Fruit fly (Drosophila melanogaster) whole organism: Measurements from ENCODE around the gene AP-2sigma.

Source experiments
- Dll ChIP-seq: fragments of >200 bp; optimal IDR thresholded peaks from 2 replicates; lab custom pipeline; 2017
- EcR ChIP-seq, 2 experiments: fragments of >200 bp; optimal IDR thresholded peaks; 2 replicates each; lab custom pipeline; 2017; ENCODE audit warnings: missing biosample characterization in 2 of 2, missing genetic modification characterization in 2 of 2, missing genetic modification reagents in 2 of 2
- pan ChIP-seq: fragments of >200 bp; optimal IDR thresholded peaks from 2 replicates; lab custom pipeline; 2017
- psq ChIP-seq: fragments of >200 bp; optimal IDR thresholded peaks from 2 replicates; lab custom pipeline; 2017
- usp ChIP-seq: fragments of >200 bp; optimal IDR thresholded peaks from 2 replicates; lab custom pipeline; 2017; ENCODE audit warnings: missing biosample characterization, missing genetic modification characterization, mixed read lengths

DNA sequence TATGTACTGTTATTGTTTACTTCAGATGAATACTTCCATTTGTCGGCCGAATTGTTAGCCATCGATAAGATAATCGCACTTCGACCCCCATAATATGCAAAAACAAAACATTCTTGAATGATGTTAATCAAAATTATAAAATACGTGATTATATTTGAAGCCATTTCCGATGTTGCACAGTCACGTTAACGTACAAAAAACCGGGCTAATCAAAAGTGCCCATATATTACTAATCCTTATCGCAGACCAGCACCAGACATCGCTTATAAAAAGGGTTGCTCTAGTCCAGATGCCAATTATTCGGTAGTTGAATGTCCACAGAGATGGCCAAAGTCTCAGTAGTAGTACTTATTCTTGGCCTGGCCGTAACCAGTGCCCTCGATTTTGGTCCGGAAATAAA, 27.6 kb downstream of the AP-2sigma start, which contains the start of gene CG5892:
- TF ChIP-seq psq (lab: Kevin White, UChicago) = no peak
- TF ChIP-seq EcR (GFP tag; optimal IDR thresholded peaks at IDR 0.05; lab: Kevin White, UChicago) = no peak
- TF ChIP-seq usp (GFP tag; lab: Kevin White, UChicago) = no peak
- TF ChIP-seq pan = no peak
- no peak for TF ChIP-seq Dll (lab: Kevin White, UChicago)
